Fruit fly (Drosophila melanogaster) whole organism, embryonic: ENCODE data around the gene Sodh1.

Source experiments
- CG11695 ChIP-seq: fragments of 200-800 bp; sonication (Bioruptor generic); IDR thresholded peaks from 3 replicates; pipeline ENCODE4 v1.3.6; 2022; ENCODE audit warnings: missing biosample characterization, missing genetic modification characterization
- CG3995 ChIP-seq: fragments of 200-800 bp; sonication (Bioruptor generic); optimal IDR thresholded peaks from 3 replicates; lab custom pipeline; 2016; ENCODE audit warnings: missing biosample characterization, missing genetic modification characterization
- Hey ChIP-seq: fragments of 200-800 bp; sonication (Bioruptor generic); optimal IDR thresholded peaks from 3 replicates; lab custom pipeline; 2018; ENCODE audit warnings: missing biosample characterization, mild to moderate bottlenecking, missing genetic modification characterization
- esg ChIP-seq: fragments of 200-800 bp; sonication (Bioruptor generic); conservative IDR thresholded peaks from 2 replicates; pipeline ENCODE4 v1.3.6; 2022; ENCODE audit warnings: missing biosample characterization, missing genetic modification characterization
- fru ChIP-seq: fragments of >200 bp; optimal IDR thresholded peaks from 2 replicates; lab custom pipeline; 2017
- nau ChIP-seq: fragments of 200-800 bp; sonication (Bioruptor generic); optimal IDR thresholded peaks from 3 replicates; lab custom pipeline; 2017; ENCODE audit warnings: missing biosample characterization, mild to moderate bottlenecking, missing genetic modification characterization, missing genetic modification reagents
- psq ChIP-seq: fragments of 200-800 bp; sonication (Bioruptor generic); optimal IDR thresholded peaks from 2 replicates; lab custom pipeline; 2017; ENCODE audit warnings: missing biosample characterization, missing genetic modification characterization
- sisA ChIP-seq: fragments of 200-800 bp; sonication (Bioruptor generic); IDR thresholded peaks from 2 replicates; pipeline ENCODE4 v1.3.6; 2022; ENCODE audit warnings: missing biosample characterization, missing genetic modification characterization

dm6 chr3R:7006934-7007333 is 45.2 kb upstream of the Sodh1 start:
- TF ChIP-seq fru (no peak), CG3995 (GFP tag; lab: Kevin White, UChicago) (no peak), psq (GFP tag; lab: Kevin White, UChicago) (no peak), esg (GFP tag; lab: Robert Waterston, UW) (no peak), Hey (tag; lab: Kevin White, UChicago) (no peak), nau (GFP tag; lab: Kevin White, UChicago) (no peak), sisA (GFP tag; lab: Robert Waterston, UW) (no peak), CG11695 (GFP tag; lab: Robert Waterston, UW) (no peak)
